Fruit fly (Drosophila melanogaster): ENCODE measurements around the gene CG3407.

The CG3407 gene

dm6 chr2L:3776614-3777196, 36.5 kb downstream of the CG3407 start (continued):
- TF ChIP-seq gcm2 (GFP tag; optimal IDR thresholded peaks at IDR 0.05) (no peak), jigr1 (GFP tag; IDR thresholded peaks at IDR 0.05) (peak; percentile 43; the same call in 1 of the 3 replicates), hb (GFP tag; IDR thresholded peaks at IDR 0.05; ENCODE audit: partially characterized antibody) (no peak), CG43689 (GFP tag; IDR thresholded peaks at IDR 0.05) (peak; percentile 59; the same call in 1 of the 2 replicates), da (GFP tag; optimal IDR thresholded peaks at IDR 0.05) (no peak), CG8281 (tag; optimal IDR thresholded peaks at IDR 0.05) (peak; percentile 61), Atf6 (GFP tag; IDR thresholded peaks at IDR 0.05) (peak; percentile 84), h (optimal IDR thresholded peaks at IDR 0.05) (no peak), cas (GFP tag; IDR thresholded peaks at IDR 0.05) (no peak), CoRest (tag; optimal IDR thresholded peaks at IDR 0.05) (peak; percentile 94), CG11723 (GFP tag; optimal IDR thresholded peaks at IDR 0.05) (peak; percentile 48), tgo (GFP tag; IDR thresholded peaks at IDR 0.05) (peak; percentile 92), CG10543 (GFP tag; optimal IDR thresholded peaks at IDR 0.05) (peak; percentile 49), Gug (GFP tag; IDR thresholded peaks at IDR 0.05) (peak; percentile 38; the same call in 1 of the 4 replicates), ac (GFP tag; optimal IDR thresholded peaks at IDR 0.05) (peak; percentile 71), CG1529 (GFP tag; optimal IDR thresholded peaks at IDR 0.05) (peak; percentile 74), CG15601 (tag; optimal IDR thresholded peaks at IDR 0.05) (peak; percentile 90), CG17359 (tag; optimal IDR thresholded peaks at IDR 0.05) (peak; percentile 88), Deaf1 (tag; optimal IDR thresholded peaks at IDR 0.05) (peak; percentile 74), CG7963 (GFP tag; IDR thresholded peaks at IDR 0.05; ENCODE audit: partially characterized antibody) (no peak), nau (GFP tag; optimal IDR thresholded peaks at IDR 0.05) (peak; percentile 63), CG6254 (GFP tag; optimal IDR thresholded peaks at IDR 0.05) (peak; percentile 58), Side (GFP tag; optimal IDR thresholded peaks at IDR 0.05) (no peak), Adf1 (GFP tag; IDR thresholded peaks at IDR 0.05) (peak; percentile 44; the same call in 1 of the 2 replicates), CG12942 (GFP tag; optimal IDR thresholded peaks at IDR 0.05) (peak; percentile 70), corto (GFP tag; optimal IDR thresholded peaks at IDR 0.05) (no peak), CG13287 (GFP tag; IDR thresholded peaks at IDR 0.05; ENCODE audit: partially characterized antibody) (no peak), CG2712 (tag; optimal IDR thresholded peaks at IDR 0.05) (peak; percentile 98), Ets97D (GFP tag; optimal IDR thresholded peaks at IDR 0.05) (no peak), CG17829 (tag; optimal IDR thresholded peaks at IDR 0.05) (peak; percentile 97), pum (GFP tag; optimal IDR thresholded peaks at IDR 0.05) (no peak), lmd (GFP tag; IDR thresholded peaks at IDR 0.05) (peak; percentile 84), D (optimal IDR thresholded peaks at IDR 0.05) (no peak), D (GFP tag; optimal IDR thresholded peaks at IDR 0.05) (peak; percentile 74), ci (GFP tag; IDR thresholded peaks at IDR 0.05) (peak; percentile 82), CG17912 (GFP tag; optimal IDR thresholded peaks at IDR 0.05) (no peak), Myb (GFP tag; optimal IDR thresholded peaks at IDR 0.05) (no peak), zen2 (GFP tag; IDR thresholded peaks at IDR 0.05; ENCODE audit: partially characterized antibody) (no peak), tap (tag; optimal IDR thresholded peaks at IDR 0.05) (peak; percentile 93), Dfd (GFP tag; optimal IDR thresholded peaks at IDR 0.05) (no peak), CG30403 (GFP tag; optimal IDR thresholded peaks at IDR 0.05) (peak; percentile 82), CG12744 (GFP tag; optimal IDR thresholded peaks at IDR 0.05) (no peak), bsh (GFP tag; optimal IDR thresholded peaks at IDR 0.05) (peak; percentile 74 to 86), luna (GFP tag; optimal IDR thresholded peaks at IDR 0.05) (no peak), CG18599 (GFP tag; optimal IDR thresholded peaks at IDR 0.05) (peak; percentile 82), Doc2 (GFP tag; IDR thresholded peaks at IDR 0.05) (no peak), CG10321 (GFP tag; IDR thresholded peaks at IDR 0.05) (no peak), Poxn (GFP tag; IDR thresholded peaks at IDR 0.05) (no peak), CG31388 (GFP tag; optimal IDR thresholded peaks at IDR 0.05) (peak; percentile 58), tna (GFP tag; IDR thresholded peaks at IDR 0.05; ENCODE audit: partially characterized antibody) (no peak), croc (GFP tag; conservative IDR thresholded peaks at IDR 0.05) (peak; percentile 80)

Data from whole organism, embryonic.